Worm (Caenorhabditis elegans) whole organism, L4 larva: Measurements from ENCODE around the gene scl-2.

ENCODE experiments used
- F26F4.8 ChIP-seq: fragments of 200-800 bp; sonication (Bioruptor generic); conservative IDR thresholded peaks from 2 replicates; pipeline ENCODE4 v1.3.6; 2022; ENCODE audit warnings: missing genetic modification characterization, missing compliant biosample characterization
- F44E2.7 ChIP-seq: fragments of 200-800 bp; sonication (Bioruptor generic); IDR thresholded peaks from 2 replicates; pipeline ENCODE4 v2.1.2; 2022; ENCODE audit warnings: missing genetic modification characterization, missing compliant biosample characterization
- R02D3.7 ChIP-seq: fragments of 150-350 bp; sonication (generic microtip); optimal IDR thresholded peaks from 3 replicates; lab custom pipeline; 2014; ENCODE audit warnings: missing biosample characterization, missing genetic modification characterization
- T20F7.1 ChIP-seq: fragments of 200-800 bp; sonication (Bioruptor generic); optimal IDR thresholded peaks from 2 replicates; lab custom pipeline; 2018; ENCODE audit warnings: mild to moderate bottlenecking, missing genetic modification characterization, missing compliant biosample characterization
- Y105C5A.15 ChIP-seq: fragments of 200-800 bp; sonication (Bioruptor generic); IDR thresholded peaks from 2 replicates; pipeline ENCODE4 v1.3.6; 2022; ENCODE audit warnings: missing genetic modification characterization, missing compliant biosample characterization
- aha-1 ChIP-seq: fragments of 150-350 bp; peaks from one replicate; lab custom pipeline; 2014; ENCODE audit warnings: missing biosample characterization, missing genetic modification characterization
- ama-1 ChIP-seq: fragments of 150-350 bp; optimal IDR thresholded peaks from 2 replicates; lab custom pipeline; 2014; ENCODE audit warnings: inconsistent platforms, mixed read lengths
- ceh-20 ChIP-seq: fragments of 200-800 bp; sonication (Bioruptor generic); IDR thresholded peaks from 2 replicates; pipeline ENCODE4 v1.3.6; 2022; ENCODE audit warnings: missing genetic modification reagents, missing genetic modification characterization, missing compliant biosample characterization
- ceh-32 ChIP-seq: sonication (generic microtip); optimal IDR thresholded peaks from 2 replicates; lab custom pipeline; 2016; ENCODE audit warnings: mild to moderate bottlenecking, missing genetic modification characterization, missing compliant biosample characterization; ENCODE audit not compliant: poor library complexity
- ceh-44 ChIP-seq: fragments of 200-800 bp; sonication (Bioruptor generic); IDR thresholded peaks from 2 replicates; pipeline ENCODE4 v1.3.6; 2022; ENCODE audit warnings: missing genetic modification reagents, missing genetic modification characterization, missing compliant biosample characterization
- dmd-6 ChIP-seq: fragments of 200-800 bp; sonication (Bioruptor generic); IDR thresholded peaks from 2 replicates; pipeline ENCODE4 v1.3.6; 2022; ENCODE audit warnings: missing genetic modification reagents, missing genetic modification characterization, missing compliant biosample characterization
- dmd-9 ChIP-seq: fragments of 200-800 bp; sonication (Bioruptor generic); IDR thresholded peaks from 2 replicates; pipeline ENCODE4 v1.3.6; 2022; ENCODE audit warnings: missing genetic modification reagents, missing genetic modification characterization, missing compliant biosample characterization
- dpl-1 ChIP-seq: fragments of 150-350 bp; optimal IDR thresholded peaks from 2 replicates; lab custom pipeline; 2014; ENCODE audit warnings: missing biosample characterization, missing genetic modification reagents, missing genetic modification characterization
- duxl-1 ChIP-seq: sonication (generic microtip); optimal IDR thresholded peaks from 2 replicates; lab custom pipeline; 2016; ENCODE audit warnings: mild to moderate bottlenecking, missing genetic modification characterization, moderate library complexity, missing compliant biosample characterization; ENCODE audit not compliant: poor library complexity
- dve-1 ChIP-seq: sonication (generic microtip); optimal IDR thresholded peaks from 2 replicates; lab custom pipeline; 2017; ENCODE audit warnings: antibody characterized with exemption, mild to moderate bottlenecking, missing genetic modification characterization, missing compliant biosample characterization; ENCODE audit not compliant: insufficient read depth
- jun-1 ChIP-seq: fragments of 150-350 bp; optimal IDR thresholded peaks from 2 replicates; lab custom pipeline; 2014; ENCODE audit warnings: missing biosample characterization, missing genetic modification reagents, missing genetic modification characterization
- lim-7 ChIP-seq: fragments of 200-800 bp; sonication (Bioruptor generic); IDR thresholded peaks from 2 replicates; pipeline ENCODE4 v1.3.6; 2022; ENCODE audit warnings: missing genetic modification characterization, missing compliant biosample characterization
- lin-29 ChIP-seq: fragments of 200-800 bp; sonication (Bioruptor generic); IDR thresholded peaks from 2 replicates; pipeline ENCODE4 v1.3.6; 2022; ENCODE audit warnings: missing genetic modification reagents, missing genetic modification characterization, missing compliant biosample characterization
- lin-39 ChIP-seq: fragments of 150-350 bp; optimal IDR thresholded peaks from 2 replicates; lab custom pipeline; 2014; ENCODE audit warnings: missing biosample characterization, missing genetic modification reagents, missing genetic modification characterization
- madf-9 ChIP-seq: fragments of 200-800 bp; sonication (Bioruptor generic); conservative IDR thresholded peaks from 2 replicates; pipeline ENCODE4 v1.3.6; 2022; ENCODE audit warnings: missing genetic modification reagents, missing genetic modification characterization, missing compliant biosample characterization
- mdl-1 ChIP-seq, 2 experiments: fragments of 150-350 bp in 1 of 2; sonication (generic microtip) in 1 of 2; optimal IDR thresholded peaks; 2 replicates each; lab custom pipeline; 2014 to 2017; ENCODE audit warnings: missing biosample characterization in 2 of 2, missing genetic modification characterization in 2 of 2
- mxl-3 ChIP-seq: fragments of 200-800 bp; sonication (Bioruptor generic); optimal IDR thresholded peaks from 2 replicates; lab custom pipeline; 2018; ENCODE audit warnings: mild to moderate bottlenecking, missing genetic modification characterization, missing compliant biosample characterization
- nhr-111 ChIP-seq: fragments of 200-800 bp; sonication (Bioruptor generic); optimal IDR thresholded peaks from 2 replicates; lab custom pipeline; 2018; ENCODE audit warnings: mild to moderate bottlenecking, missing genetic modification characterization, missing compliant biosample characterization
- nhr-237 ChIP-seq: sonication (generic microtip); optimal IDR thresholded peaks from 2 replicates; lab custom pipeline; 2017; ENCODE audit warnings: missing biosample characterization, missing genetic modification characterization
- nhr-25 ChIP-seq: sonication (generic microtip); optimal IDR thresholded peaks from 2 replicates; lab custom pipeline; 2017; ENCODE audit warnings: missing genetic modification characterization, mild to moderate bottlenecking, missing compliant biosample characterization, antibody characterized with exemption, moderate library complexity, borderline replicate concordance; ENCODE audit not compliant: insufficient read depth
- nhr-28 ChIP-seq: fragments of 150-350 bp; optimal IDR thresholded peaks from 2 replicates; lab custom pipeline; 2014; ENCODE audit warnings: missing biosample characterization, missing genetic modification characterization
- nhr-42 ChIP-seq: fragments of 200-800 bp; sonication (Bioruptor generic); IDR thresholded peaks from 2 replicates; pipeline ENCODE4 v1.3.6; 2022; ENCODE audit warnings: missing genetic modification characterization, missing compliant biosample characterization
- nhr-48 ChIP-seq: sonication (generic microtip); optimal IDR thresholded peaks from 2 replicates; lab custom pipeline; 2016; ENCODE audit warnings: mild to moderate bottlenecking, missing genetic modification characterization, missing compliant biosample characterization
- nhr-6 ChIP-seq: fragments of 150-350 bp; optimal IDR thresholded peaks from 2 replicates; lab custom pipeline; 2014; ENCODE audit warnings: missing biosample characterization, missing genetic modification characterization
- nhr-77 ChIP-seq: fragments of 150-350 bp; optimal IDR thresholded peaks from 2 replicates; lab custom pipeline; 2014; ENCODE audit warnings: missing biosample characterization, missing genetic modification characterization
- pha-4 ChIP-seq, 2 experiments: fragments of 150-350 bp in 1 of 2; fragments of 200-800 bp in 1 of 2; sonication (Bioruptor generic) in 1 of 2; IDR thresholded peaks in 1 of 2; optimal IDR thresholded peaks in 1 of 2; 2 replicates each; pipeline versions ENCODE4 v1.3.6 to Lab custom; 2014 to 2022; ENCODE audit warnings: missing genetic modification characterization in 2 of 2, missing genetic modification reagents in 2 of 2, missing biosample characterization in 1 of 2, missing compliant biosample characterization in 1 of 2
- set-16 ChIP-seq: fragments of 200-800 bp; sonication (Bioruptor generic); IDR thresholded peaks from 2 replicates; pipeline ENCODE4 v1.3.6; 2022; ENCODE audit warnings: missing genetic modification reagents, missing genetic modification characterization, missing compliant biosample characterization
- skn-1 ChIP-seq: fragments of 150-350 bp; optimal IDR thresholded peaks from 2 replicates; lab custom pipeline; 2014; ENCODE audit warnings: missing biosample characterization, missing genetic modification characterization
- spr-3 ChIP-seq: fragments of 200-800 bp; sonication (Bioruptor generic); optimal IDR thresholded peaks from 2 replicates; lab custom pipeline; 2018; ENCODE audit warnings: mild to moderate bottlenecking, missing genetic modification characterization, missing compliant biosample characterization
- tag-97 ChIP-seq: fragments of 200-800 bp; sonication (Bioruptor generic); IDR thresholded peaks from 2 replicates; pipeline ENCODE4 v1.3.6; 2022; ENCODE audit warnings: missing genetic modification characterization, missing compliant biosample characterization
- tra-1 ChIP-seq: fragments of 200-800 bp; sonication (Bioruptor generic); IDR thresholded peaks from 2 replicates; pipeline ENCODE4 v1.3.6; 2022; ENCODE audit warnings: missing genetic modification reagents, missing genetic modification characterization, missing compliant biosample characterization
- unc-130 ChIP-seq: sonication (generic microtip); optimal IDR thresholded peaks from 2 replicates; lab custom pipeline; 2016; ENCODE audit warnings: missing genetic modification reagents, missing genetic modification characterization, missing compliant biosample characterization
- unc-62 ChIP-seq, 3 experiments: fragments of 150-350 bp in 1 of 3; sonication (generic microtip); optimal IDR thresholded peaks in 2 of 3; peaks in 1 of 3; 1 replicate in 1 of 3; 2 replicates in 2 of 3; lab custom pipeline; 2014 to 2017; ENCODE audit warnings: missing biosample characterization in 3 of 3, missing genetic modification characterization in 3 of 3, missing genetic modification reagents in 3 of 3, missing genotype in 1 of 3
- zfp-2 ChIP-seq: sonication (generic microtip); optimal IDR thresholded peaks from 2 replicates; lab custom pipeline; 2016; ENCODE audit warnings: mild to moderate bottlenecking, missing genetic modification characterization, missing compliant biosample characterization
- zfp-3 ChIP-seq: fragments of 200-800 bp; sonication (Bioruptor generic); conservative IDR thresholded peaks from 2 replicates; pipeline ENCODE4 v1.3.6; 2022; ENCODE audit warnings: missing genetic modification reagents, missing genetic modification characterization, missing compliant biosample characterization

scl-2 gene

ce11 chrIV:13082836-13083763 is 25.6 kb downstream of the scl-2 start:
- TF ChIP-seq mdl-1 (tag; optimal IDR thresholded peaks at IDR 0.05; lab: Kevin White, UChicago) (no peak), lim-7 (GFP tag; lab: Robert Waterston, UW) (0 out of 2 replicates have a peak, but pooled peaks have one; percentile 38), nhr-77 (tag; lab: Kevin White, UChicago) (no peak), dpl-1 (no peak), zfp-2 (no peak), F26F4.8 (no peak), jun-1 (tag; lab: Kevin White, UChicago) (no peak), unc-62 (GFP tag; optimal IDR thresholded peaks at IDR 0.05 in 1 of 2; lab: Kevin White, UChicago) (peak in 1 of 2 experiments; percentile 86), unc-62 (tag; optimal IDR thresholded peaks at IDR 0.05; lab: Kevin White, UChicago) (no peak), dve-1 (tag; lab: Kevin White, UChicago) (peak; percentile 39), aha-1 (tag; lab: Kevin White, UChicago) (peak; percentile 85), nhr-28 (tag; lab: Kevin White, UChicago) (no peak), dmd-6 (GFP tag; lab: Robert Waterston, UW) (0 out of 2 replicates have a peak, but pooled peaks have one; percentile 18), nhr-48 (peak; percentile 1), dmd-9 (GFP tag; lab: Robert Waterston, UW) (0 out of 2 replicates have a peak, but pooled peaks have one; percentile 17), skn-1 (tag; lab: Kevin White, UChicago) (no peak), spr-3 (no peak), tra-1 (GFP tag; lab: Robert Waterston, UW) (no peak), nhr-25 (peak; percentile 81), nhr-237 (no peak), nhr-6 (no peak), F44E2.7 (GFP tag; lab: Robert Waterston, UW) (no peak), lin-29 (GFP tag; lab: Robert Waterston, UW) (no peak), zfp-3 (peak; percentile 51; the same call in 1 of the 2 replicates), ceh-32 (tag; lab: Kevin White, UChicago) (no peak), ceh-20 (GFP tag; lab: Robert Waterston, UW) (peak; percentile 41; the same call in 1 of the 2 replicates)

DNA sequence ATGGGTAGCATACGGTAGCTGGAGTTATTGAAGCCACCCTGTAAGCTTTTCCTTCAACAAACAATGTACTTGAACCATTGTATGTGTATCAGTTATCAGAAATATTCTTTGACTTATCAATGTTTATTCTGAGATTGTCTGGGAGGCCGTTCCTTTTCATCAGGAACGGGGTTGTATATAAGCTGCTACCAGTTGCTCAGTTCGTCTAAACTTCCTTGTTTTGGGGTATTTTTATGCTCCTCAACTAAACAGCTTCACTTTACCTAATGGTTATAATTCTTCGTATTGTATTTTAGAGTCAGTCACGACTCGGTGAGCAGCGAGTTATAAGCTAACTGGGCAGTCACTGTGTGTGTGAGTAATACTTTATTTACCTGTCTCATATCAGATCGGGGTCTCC is 28.2 kb downstream of the scl-2 start:
- TF ChIP-seq duxl-1 (tag; lab: Kevin White, UChicago) (no peak), ceh-44 (GFP tag; lab: Robert Waterston, UW) (no peak), unc-62 (GFP tag; optimal IDR thresholded peaks at IDR 0.05 in 1 of 2; lab: Kevin White, UChicago) (peak in 1 of 2 experiments; percentile 91), unc-62 (tag; optimal IDR thresholded peaks at IDR 0.05; lab: Kevin White, UChicago) (no peak), dve-1 (tag; lab: Kevin White, UChicago) (no peak), unc-130 (no peak), mxl-3 (GFP tag; lab: Kevin White, UChicago) (no peak), T20F7.1 (GFP tag; lab: Kevin White, UChicago) (no peak), R02D3.7 (no peak), lin-39 (tag; lab: Kevin White, UChicago) (no peak)

- TF ChIP-seq Y105C5A.15 (no peak), nhr-111 (GFP tag; lab: Kevin White, UChicago) (no peak), nhr-28 (tag; lab: Kevin White, UChicago) (no peak), tag-97 (no peak), nhr-42 (GFP tag; lab: Robert Waterston, UW) (no peak), pha-4 (GFP tag; IDR thresholded peaks at IDR 0.05; lab: Robert Waterston, UW) (no peak), pha-4 (tag; optimal IDR thresholded peaks at IDR 0.05; lab: Kevin White, UChicago) (no peak), spr-3 (no peak), F26F4.8 (no peak), unc-62 (GFP tag; optimal IDR thresholded peaks at IDR 0.05 in 1 of 2; lab: Kevin White, UChicago) (no peak), unc-62 (tag; optimal IDR thresholded peaks at IDR 0.05; lab: Kevin White, UChicago) (no peak), set-16 (GFP tag; lab: Robert Waterston, UW) (no peak), ama-1 (lab: Kevin White, UChicago) (no peak), madf-9 (GFP tag; lab: Robert Waterston, UW) (no peak)
Measured at ce11 chrIV:13086705-13087104, 29.2 kb downstream of the scl-2 start, which contains the start of gene spin-2. spin-2 (plus strand) TSS chrIV:13087005.
